Fruit fly (Drosophila melanogaster): ENCODE data around the gene glo.

The glo gene

dm6 chr3R:11778012-11778865 lies 41.0 kb downstream of the glo start:
- TF ChIP-seq CG17801 (GFP tag; optimal IDR thresholded peaks at IDR 0.05; ENCODE audit: partially characterized antibody): peak; percentile 55

- no peak for TF ChIP-seq CG17801 (GFP tag; optimal IDR thresholded peaks at IDR 0.05; ENCODE audit: partially characterized antibody)
Measured at dm6 chr3R:11777058-11777457, 42.2 kb downstream of the glo start.

- TF ChIP-seq CG17801 (GFP tag; optimal IDR thresholded peaks at IDR 0.05; ENCODE audit: partially characterized antibody): no peak
Measured at dm6 chr3R:11776068-11776767, 43.0 kb downstream of the glo start.

- TF ChIP-seq CG17801 (GFP tag; optimal IDR thresholded peaks at IDR 0.05; ENCODE audit: partially characterized antibody): no peak
Measured at dm6 chr3R:11775207-11775606, 44.0 kb downstream of the glo start.

- TF ChIP-seq CG17801 (GFP tag; optimal IDR thresholded peaks at IDR 0.05; ENCODE audit: partially characterized antibody): no peak
Measured at dm6 chr3R:11773999-11774397, 45.2 kb downstream of the glo start.

dm6 chr3R:11773325-11773998 lies 45.8 kb downstream of the glo start:
- TF ChIP-seq CG17801 (GFP tag; optimal IDR thresholded peaks at IDR 0.05; ENCODE audit: partially characterized antibody): no peak

- TF ChIP-seq CG17801 (GFP tag; optimal IDR thresholded peaks at IDR 0.05; ENCODE audit: partially characterized antibody): no peak
Measured at dm6 chr3R:11772181-11772827, 46.9 kb downstream of the glo start.

- no peak for TF ChIP-seq CG17801 (GFP tag; optimal IDR thresholded peaks at IDR 0.05; ENCODE audit: partially characterized antibody)
Measured at dm6 chr3R:11771492-11771891, 47.7 kb downstream of the glo start.

dm6 chr3R:11770733-11771132 lies 48.5 kb downstream of the glo start:
- TF ChIP-seq CG17801 (GFP tag; optimal IDR thresholded peaks at IDR 0.05; ENCODE audit: partially characterized antibody): no peak
